Fruit fly (Drosophila melanogaster): ENCODE results near the gene Sec16.

- TF ChIP-seq Myc (optimal IDR thresholded peaks at IDR 0.05) (no peak), insv (optimal IDR thresholded peaks at IDR 0.05) (no peak), psq (optimal IDR thresholded peaks at IDR 0.05) (no peak), h (optimal IDR thresholded peaks at IDR 0.05) (no peak)
Observed at dm6 chrX:12581305-12581676, 14.6 kb upstream of the Sec16 start.
